Worm (Caenorhabditis elegans) whole organism, L4 larva: ENCODE data around the gene T27E4.5.
"Not testable (repeated sequence)": the region's sequence is repeated elsewhere in the genome, so short reads cannot be mapped to it uniquely, and the experiment has no call there.

Source experiments
- R02D3.7 ChIP-seq: fragments of 150-350 bp; sonication (generic microtip); optimal IDR thresholded peaks from 3 replicates; lab custom pipeline; 2014; ENCODE audit warnings: missing biosample characterization, missing genetic modification characterization
- T26A8.4 ChIP-seq: fragments of 200-800 bp; sonication (Bioruptor generic); IDR thresholded peaks from 2 replicates; pipeline ENCODE4 v1.3.6; 2022; ENCODE audit warnings: missing genetic modification characterization, missing compliant biosample characterization
- Y105C5A.15 ChIP-seq: fragments of 200-800 bp; sonication (Bioruptor generic); IDR thresholded peaks from 2 replicates; pipeline ENCODE4 v1.3.6; 2022; ENCODE audit warnings: missing genetic modification characterization, missing compliant biosample characterization
- Y48G9A.11 ChIP-seq: fragments of 200-800 bp; sonication (Bioruptor generic); IDR thresholded peaks from 2 replicates; pipeline ENCODE4 v1.3.6; 2022; ENCODE audit warnings: missing genetic modification reagents, missing genetic modification characterization, missing compliant biosample characterization
- Y75B8A.6 ChIP-seq: fragments of 200-800 bp; sonication (Bioruptor generic); IDR thresholded peaks from 2 replicates; pipeline ENCODE4 v1.3.6; 2022; ENCODE audit warnings: missing genetic modification reagents, missing genetic modification characterization, missing compliant biosample characterization
- aha-1 ChIP-seq: fragments of 150-350 bp; peaks from one replicate; lab custom pipeline; 2014; ENCODE audit warnings: missing biosample characterization, missing genetic modification characterization
- aly-2 ChIP-seq: sonication (generic microtip); optimal IDR thresholded peaks from 2 replicates; lab custom pipeline; 2018; ENCODE audit warnings: missing biosample characterization, missing genetic modification characterization
- ama-1 ChIP-seq: fragments of 150-350 bp; optimal IDR thresholded peaks from 2 replicates; lab custom pipeline; 2014; ENCODE audit warnings: inconsistent platforms, mixed read lengths
- arid-1 ChIP-seq: fragments of 200-800 bp; sonication (Bioruptor generic); conservative IDR thresholded peaks from 2 replicates; pipeline ENCODE4 v1.3.6; 2022; ENCODE audit warnings: missing genetic modification reagents, missing genetic modification characterization, missing compliant biosample characterization
- attf-4 ChIP-seq: sonication (generic microtip); optimal IDR thresholded peaks from 3 replicates; lab custom pipeline; 2017; ENCODE audit warnings: missing biosample characterization, missing genetic modification characterization
- ceh-32 ChIP-seq: sonication (generic microtip); optimal IDR thresholded peaks from 2 replicates; lab custom pipeline; 2016; ENCODE audit warnings: mild to moderate bottlenecking, missing genetic modification characterization, missing compliant biosample characterization; ENCODE audit not compliant: poor library complexity
- ceh-44 ChIP-seq: fragments of 200-800 bp; sonication (Bioruptor generic); IDR thresholded peaks from 2 replicates; pipeline ENCODE4 v1.3.6; 2022; ENCODE audit warnings: missing genetic modification reagents, missing genetic modification characterization, missing compliant biosample characterization
- ctbp-1 ChIP-seq: fragments of 200-800 bp; sonication (Bioruptor generic); IDR thresholded peaks from 2 replicates; pipeline ENCODE4 v1.3.6; 2022; ENCODE audit warnings: missing genetic modification reagents, missing genetic modification characterization, missing compliant biosample characterization
- daf-8 ChIP-seq: fragments of 200-800 bp; sonication (Bioruptor generic); IDR thresholded peaks from 2 replicates; pipeline ENCODE4 v1.3.6; 2022; ENCODE audit warnings: missing genetic modification characterization, missing compliant biosample characterization
- dmd-6 ChIP-seq: fragments of 200-800 bp; sonication (Bioruptor generic); IDR thresholded peaks from 2 replicates; pipeline ENCODE4 v1.3.6; 2022; ENCODE audit warnings: missing genetic modification reagents, missing genetic modification characterization, missing compliant biosample characterization
- dmd-9 ChIP-seq: fragments of 200-800 bp; sonication (Bioruptor generic); IDR thresholded peaks from 2 replicates; pipeline ENCODE4 v1.3.6; 2022; ENCODE audit warnings: missing genetic modification reagents, missing genetic modification characterization, missing compliant biosample characterization
- egl-27 ChIP-seq: sonication (generic microtip); optimal IDR thresholded peaks from 3 replicates; lab custom pipeline; 2017; ENCODE audit warnings: missing biosample characterization, missing genetic modification reagents, missing genetic modification characterization
- egl-43 ChIP-seq: fragments of 200-800 bp; sonication (Bioruptor generic); IDR thresholded peaks from 2 replicates; pipeline ENCODE4 v1.3.6; 2022; ENCODE audit warnings: missing genetic modification reagents, missing genetic modification characterization, missing compliant biosample characterization
- hmg-1.1 ChIP-seq: fragments of 200-800 bp; sonication (Bioruptor generic); IDR thresholded peaks from 2 replicates; pipeline ENCODE4 v1.3.6; 2022; ENCODE audit warnings: missing genetic modification reagents, missing genetic modification characterization, missing compliant biosample characterization
- jun-1 ChIP-seq: fragments of 150-350 bp; optimal IDR thresholded peaks from 2 replicates; lab custom pipeline; 2014; ENCODE audit warnings: missing biosample characterization, missing genetic modification reagents, missing genetic modification characterization
- lim-7 ChIP-seq: fragments of 200-800 bp; sonication (Bioruptor generic); IDR thresholded peaks from 2 replicates; pipeline ENCODE4 v1.3.6; 2022; ENCODE audit warnings: missing genetic modification characterization, missing compliant biosample characterization
- lin-1 ChIP-seq: fragments of 200-800 bp; sonication (Bioruptor generic); IDR thresholded peaks from 2 replicates; pipeline ENCODE4 v1.3.6; 2022; ENCODE audit warnings: missing genetic modification reagents, missing genetic modification characterization, missing compliant biosample characterization
- lin-15B ChIP-seq: fragments of 150-350 bp; sonication (generic microtip); optimal IDR thresholded peaks from 3 replicates; lab custom pipeline; 2014; ENCODE audit warnings: missing biosample characterization, missing genetic modification characterization
- lin-38 ChIP-seq: fragments of 200-800 bp; sonication (Bioruptor generic); IDR thresholded peaks from 2 replicates; pipeline ENCODE4 v1.3.6; 2022; ENCODE audit warnings: missing genetic modification reagents, missing genetic modification characterization, missing compliant biosample characterization
- lin-39 ChIP-seq: fragments of 150-350 bp; optimal IDR thresholded peaks from 2 replicates; lab custom pipeline; 2014; ENCODE audit warnings: missing biosample characterization, missing genetic modification reagents, missing genetic modification characterization
- madf-5 ChIP-seq, 2 experiments: fragments of 200-800 bp; sonication (Bioruptor generic); IDR thresholded peaks; 2 replicates each; pipeline ENCODE4 v1.3.6; 2022; ENCODE audit warnings: missing compliant biosample characterization in 2 of 2, missing genetic modification characterization in 2 of 2
- mdt-29 ChIP-seq: fragments of 200-800 bp; sonication (Bioruptor generic); IDR thresholded peaks from 2 replicates; pipeline ENCODE4 v1.3.6; 2022; ENCODE audit warnings: missing genetic modification reagents, missing genetic modification characterization, missing compliant biosample characterization
- nhr-102 ChIP-seq: sonication (generic microtip); optimal IDR thresholded peaks from 2 replicates; lab custom pipeline; 2016; ENCODE audit warnings: mild to moderate bottlenecking, missing genetic modification characterization, moderate library complexity, missing compliant biosample characterization
- nhr-25 ChIP-seq: sonication (generic microtip); optimal IDR thresholded peaks from 2 replicates; lab custom pipeline; 2017; ENCODE audit warnings: missing genetic modification characterization, mild to moderate bottlenecking, missing compliant biosample characterization, antibody characterized with exemption, moderate library complexity, borderline replicate concordance; ENCODE audit not compliant: insufficient read depth
- nhr-28 ChIP-seq: fragments of 150-350 bp; optimal IDR thresholded peaks from 2 replicates; lab custom pipeline; 2014; ENCODE audit warnings: missing biosample characterization, missing genetic modification characterization
- nhr-48 ChIP-seq: sonication (generic microtip); optimal IDR thresholded peaks from 2 replicates; lab custom pipeline; 2016; ENCODE audit warnings: mild to moderate bottlenecking, missing genetic modification characterization, missing compliant biosample characterization
- pha-4 ChIP-seq, 2 experiments: fragments of 150-350 bp in 1 of 2; fragments of 200-800 bp in 1 of 2; sonication (Bioruptor generic) in 1 of 2; IDR thresholded peaks in 1 of 2; optimal IDR thresholded peaks in 1 of 2; 2 replicates each; pipeline versions ENCODE4 v1.3.6 to Lab custom; 2014 to 2022; ENCODE audit warnings: missing genetic modification characterization in 2 of 2, missing genetic modification reagents in 2 of 2, missing biosample characterization in 1 of 2, missing compliant biosample characterization in 1 of 2
- php-3 ChIP-seq: fragments of 200-800 bp; sonication (Bioruptor generic); IDR thresholded peaks from 2 replicates; pipeline ENCODE4 v1.3.6; 2022; ENCODE audit warnings: missing genetic modification reagents, missing genetic modification characterization, missing compliant biosample characterization
- rbr-2 ChIP-seq: sonication (generic microtip); optimal IDR thresholded peaks from 2 replicates; lab custom pipeline; 2016; ENCODE audit warnings: missing genotype, missing genetic modification characterization, missing compliant biosample characterization
- sdz-12 ChIP-seq: fragments of 200-800 bp; sonication (Bioruptor generic); optimal IDR thresholded peaks from 2 replicates; lab custom pipeline; 2018; ENCODE audit warnings: mild to moderate bottlenecking, missing genetic modification characterization, missing compliant biosample characterization
- set-16 ChIP-seq: fragments of 200-800 bp; sonication (Bioruptor generic); IDR thresholded peaks from 2 replicates; pipeline ENCODE4 v1.3.6; 2022; ENCODE audit warnings: missing genetic modification reagents, missing genetic modification characterization, missing compliant biosample characterization
- skn-1 ChIP-seq: fragments of 150-350 bp; optimal IDR thresholded peaks from 2 replicates; lab custom pipeline; 2014; ENCODE audit warnings: missing biosample characterization, missing genetic modification characterization
- snpc-1.2 ChIP-seq: fragments of 200-800 bp; sonication (Bioruptor generic); IDR thresholded peaks from 2 replicates; pipeline ENCODE4 v1.3.6; 2022; ENCODE audit warnings: missing genetic modification reagents, missing genetic modification characterization, missing compliant biosample characterization
- unc-62 ChIP-seq, 3 experiments: fragments of 150-350 bp in 1 of 3; sonication (generic microtip); optimal IDR thresholded peaks in 2 of 3; peaks in 1 of 3; 1 replicate in 1 of 3; 2 replicates in 2 of 3; lab custom pipeline; 2014 to 2017; ENCODE audit warnings: missing biosample characterization in 3 of 3, missing genetic modification characterization in 3 of 3, missing genetic modification reagents in 3 of 3, missing genotype in 1 of 3
- zfp-3 ChIP-seq: fragments of 200-800 bp; sonication (Bioruptor generic); conservative IDR thresholded peaks from 2 replicates; pipeline ENCODE4 v1.3.6; 2022; ENCODE audit warnings: missing genetic modification reagents, missing genetic modification characterization, missing compliant biosample characterization
- zip-11 ChIP-seq: fragments of 200-800 bp; sonication (Bioruptor generic); IDR thresholded peaks from 2 replicates; pipeline ENCODE4 v1.3.6; 2022; ENCODE audit warnings: missing genetic modification characterization, missing compliant biosample characterization
- zip-2 ChIP-seq: fragments of 150-350 bp; optimal IDR thresholded peaks from 2 replicates; lab custom pipeline; 2014; ENCODE audit warnings: missing biosample characterization, missing genetic modification characterization
- ztf-11 ChIP-seq: fragments of 150-350 bp; optimal IDR thresholded peaks from 2 replicates; lab custom pipeline; 2014; ENCODE audit warnings: missing biosample characterization, missing genetic modification characterization

T27E4.5 gene

DNA sequence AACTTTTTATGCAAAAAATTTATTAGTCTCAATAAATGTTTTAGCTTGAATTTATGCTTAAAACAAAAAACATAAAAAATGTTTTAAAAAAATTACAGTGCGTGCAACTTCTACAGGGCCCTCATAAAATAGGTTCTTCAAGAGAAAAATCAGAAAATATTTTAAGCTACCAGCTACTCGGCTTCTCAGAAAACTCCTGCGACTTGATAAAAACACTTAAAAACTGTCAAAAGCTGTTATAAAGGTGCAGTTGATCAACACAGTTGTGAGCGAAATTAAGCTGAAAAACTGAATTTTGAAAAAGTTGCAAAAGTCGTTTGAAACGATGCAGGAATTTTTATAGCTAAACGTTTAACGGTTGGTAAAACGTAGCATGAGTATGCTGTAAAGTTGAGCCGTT, 19.2 kb upstream of the T27E4.5 start (continued):
- TF ChIP-seq Y105C5A.15 (GFP tag; lab: Robert Waterston, UW) (no peak), aha-1 (tag; lab: Kevin White, UChicago) (no peak), hmg-1.1 (peak; percentile 67; the same call in 1 of the 2 replicates), T26A8.4 (GFP tag; lab: Robert Waterston, UW) (peak; percentile 76; the same call in 1 of the 2 replicates), egl-27 (tag; lab: Kevin White, UChicago) (no peak), Y75B8A.6 (GFP tag; lab: Robert Waterston, UW) (peak; percentile 64), R02D3.7 (tag; lab: Kevin White, UChicago) (no peak), ama-1 (lab: Kevin White, UChicago) (no peak), jun-1 (tag; lab: Kevin White, UChicago) (no peak), madf-5 (GFP tag; IDR thresholded peaks at IDR 0.05; lab: Robert Waterston, UW) (0 out of 4 replicates have a peak, but pooled peaks of 1 of the 2 experiments have one; percentile 35), arid-1 (no peak), attf-4 (tag; lab: Kevin White, UChicago) (no peak), lin-15B (tag; lab: Kevin White, UChicago) (no peak), sdz-12 (peak; percentile 36), skn-1 (tag; lab: Kevin White, UChicago) (no peak), zip-2 (tag; lab: Kevin White, UChicago) (no peak), php-3 (GFP tag; lab: Robert Waterston, UW) (peak; percentile 53), nhr-25 (tag; lab: Kevin White, UChicago) (no peak), zip-11 (GFP tag; lab: Robert Waterston, UW) (no peak), aly-2 (tag; lab: Kevin White, UChicago) (no peak), Y48G9A.11 (GFP tag; lab: Robert Waterston, UW) (no peak), daf-8 (GFP tag; lab: Robert Waterston, UW) (no peak), snpc-1.2 (GFP tag; lab: Robert Waterston, UW) (peak; percentile 80), lin-1 (GFP tag; lab: Robert Waterston, UW) (peak; percentile 36; the same call in 1 of the 2 replicates), unc-62 (GFP tag; optimal IDR thresholded peaks at IDR 0.05 in 1 of 2; lab: Kevin White, UChicago) (no peak), unc-62 (tag; optimal IDR thresholded peaks at IDR 0.05; lab: Kevin White, UChicago) (no peak), dmd-9 (0 out of 2 replicates have a peak, but pooled peaks have one; percentile 47), nhr-102 (tag; lab: Kevin White, UChicago) (no peak), nhr-28 (tag; lab: Kevin White, UChicago) (no peak), ceh-32 (tag; lab: Kevin White, UChicago) (no peak), nhr-48 (tag; lab: Kevin White, UChicago) (no peak), rbr-2 (tag; lab: Kevin White, UChicago) (no peak), ztf-11 (tag; lab: Kevin White, UChicago) (no peak), lin-39 (no peak), dmd-6 (peak; percentile 60)

DNA sequence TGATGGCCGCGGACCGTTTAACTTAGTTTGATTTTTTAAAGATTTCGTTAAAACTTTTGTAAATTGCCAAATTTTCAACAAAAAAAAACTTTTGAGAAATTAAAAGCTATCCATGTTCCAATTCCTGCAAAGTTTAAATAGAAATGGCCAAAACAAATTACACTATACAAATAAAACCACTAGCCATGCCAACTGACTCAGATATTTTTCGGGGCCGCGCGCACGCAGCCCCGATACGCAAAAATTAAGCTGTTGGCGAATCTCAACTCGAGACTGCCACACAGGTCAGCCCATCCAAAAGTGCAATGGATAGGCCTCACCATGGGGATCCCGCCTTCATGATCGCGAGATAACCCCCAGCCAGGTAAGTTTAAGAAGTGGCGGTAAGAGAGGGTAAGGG, 17.1 kb upstream of the T27E4.5 start:
- TF ChIP-seq pha-4 (GFP tag; IDR thresholded peaks at IDR 0.05; lab: Robert Waterston, UW) (peak; percentile 68), egl-43 (GFP tag; lab: Robert Waterston, UW) (peak; percentile 53; the same call in 1 of the 2 replicates), lim-7 (0 out of 2 replicates have a peak, but pooled peaks have one; percentile 16), mdt-29 (GFP tag; lab: Robert Waterston, UW) (peak; percentile 15; the same call in 1 of the 2 replicates), ceh-44 (GFP tag; lab: Robert Waterston, UW) (peak; percentile 41; the same call in 1 of the 2 replicates), php-3 (GFP tag; lab: Robert Waterston, UW) (peak; percentile 27; the same call in 1 of the 2 replicates), zfp-3 (GFP tag; lab: Robert Waterston, UW) (peak; percentile 76; the same call in 1 of the 2 replicates), madf-5 (GFP tag; IDR thresholded peaks at IDR 0.05; lab: Robert Waterston, UW) (0 out of 4 replicates have a peak, but pooled peaks of 1 of the 2 experiments have one; percentile 33), T26A8.4 (GFP tag; lab: Robert Waterston, UW) (0 out of 2 replicates have a peak, but pooled peaks have one; percentile 39), ctbp-1 (GFP tag; lab: Robert Waterston, UW) (peak; percentile 64; the same call in 1 of the 2 replicates), lin-38 (GFP tag; lab: Robert Waterston, UW) (peak; percentile 44; the same call in 1 of the 2 replicates), set-16 (0 out of 2 replicates have a peak, but pooled peaks have one; percentile 15)
- TF ChIP-seq pha-4 (tag; optimal IDR thresholded peaks at IDR 0.05; lab: Kevin White, UChicago) = not testable (repeated sequence)
